Fruit fly (Drosophila melanogaster) whole organism, embryonic: ENCODE measurements around the gene sti.

Experiments
- ATbp ChIP-seq: fragments of 200-800 bp; sonication (Bioruptor generic); optimal IDR thresholded peaks from 2 replicates; lab custom pipeline; 2017; ENCODE audit warnings: missing biosample characterization, mild to moderate bottlenecking, missing genetic modification characterization, missing genetic modification reagents
- CG10565 ChIP-seq: fragments of 200-800 bp; sonication (Bioruptor generic); optimal IDR thresholded peaks from 3 replicates; lab custom pipeline; 2016; ENCODE audit warnings: missing biosample characterization, mild to moderate bottlenecking, missing genetic modification characterization
- CG11456 ChIP-seq: fragments of 200-800 bp; sonication (Bioruptor generic); IDR thresholded peaks from 3 replicates; pipeline ENCODE4 v1.3.6; 2022; ENCODE audit warnings: missing biosample characterization, missing genetic modification characterization
- CG11695 ChIP-seq: fragments of 200-800 bp; sonication (Bioruptor generic); IDR thresholded peaks from 3 replicates; pipeline ENCODE4 v1.3.6; 2022; ENCODE audit warnings: missing biosample characterization, missing genetic modification characterization
- CG12071 ChIP-seq: fragments of 200-800 bp; sonication (Bioruptor generic); optimal IDR thresholded peaks from 3 replicates; lab custom pipeline; 2018; ENCODE audit warnings: missing biosample characterization, mild to moderate bottlenecking, missing genetic modification characterization
- CG12219 ChIP-seq: fragments of 200-800 bp; sonication (Bioruptor generic); optimal IDR thresholded peaks from 3 replicates; lab custom pipeline; 2018; ENCODE audit warnings: missing biosample characterization, mild to moderate bottlenecking, missing genetic modification characterization
- CG12299 ChIP-seq: fragments of 200-800 bp; sonication (Bioruptor generic); optimal IDR thresholded peaks from 2 replicates; lab custom pipeline; 2018; ENCODE audit warnings: missing biosample characterization, mild to moderate bottlenecking, missing genetic modification characterization
- CG12942 ChIP-seq: fragments of 200-800 bp; sonication (Bioruptor generic); optimal IDR thresholded peaks from 3 replicates; lab custom pipeline; 2016; ENCODE audit warnings: missing biosample characterization, missing genetic modification characterization
- CG14667 ChIP-seq: fragments of 200-800 bp; sonication (Bioruptor generic); IDR thresholded peaks from 2 replicates; pipeline ENCODE4 v1.3.6; 2022; ENCODE audit warnings: missing biosample characterization, missing genetic modification characterization
- CG14710 ChIP-seq: fragments of 200-800 bp; sonication (Bioruptor generic); optimal IDR thresholded peaks from 3 replicates; lab custom pipeline; 2019; ENCODE audit warnings: missing biosample characterization, mild to moderate bottlenecking, missing genetic modification characterization, moderate library complexity
- CG15011 ChIP-seq: fragments of 200-800 bp; sonication (Bioruptor generic); optimal IDR thresholded peaks from 3 replicates; lab custom pipeline; 2018; ENCODE audit warnings: missing biosample characterization, mild to moderate bottlenecking, missing genetic modification characterization
- CG1602 ChIP-seq: fragments of 200-800 bp; sonication (Bioruptor generic); optimal IDR thresholded peaks from 3 replicates; lab custom pipeline; 2016; ENCODE audit warnings: missing biosample characterization, missing genetic modification characterization
- CG17568 ChIP-seq: fragments of 200-800 bp; sonication (Bioruptor generic); optimal IDR thresholded peaks from 2 replicates; lab custom pipeline; 2018; ENCODE audit warnings: missing biosample characterization, mild to moderate bottlenecking, missing genetic modification characterization, moderate library complexity
- CG34224 ChIP-seq: fragments of 200-800 bp; sonication (Bioruptor generic); IDR thresholded peaks from 3 replicates; pipeline ENCODE4 v1.3.6; 2022; ENCODE audit warnings: missing biosample characterization, missing genetic modification characterization; ENCODE audit not compliant: partially characterized antibody
- CG3847 ChIP-seq: fragments of 200-800 bp; sonication (Bioruptor generic); IDR thresholded peaks from 2 replicates; pipeline ENCODE4 v1.3.6; 2022; ENCODE audit warnings: missing biosample characterization, missing genetic modification characterization
- CG4360 ChIP-seq: fragments of 200-800 bp; sonication (Bioruptor generic); IDR thresholded peaks from 2 replicates; pipeline ENCODE4 v1.3.6; 2022; ENCODE audit warnings: missing biosample characterization, missing genetic modification characterization
- CG4707 ChIP-seq: fragments of 200-800 bp; sonication (Bioruptor generic); optimal IDR thresholded peaks from 2 replicates; lab custom pipeline; 2018; ENCODE audit warnings: missing biosample characterization, mild to moderate bottlenecking, missing genetic modification characterization, moderate library complexity
- CG6254 ChIP-seq: fragments of 200-800 bp; sonication (Bioruptor generic); optimal IDR thresholded peaks from 3 replicates; lab custom pipeline; 2017; ENCODE audit warnings: mild to moderate bottlenecking, missing biosample characterization, missing genetic modification reagents, missing genetic modification characterization
- CG7357 ChIP-seq: fragments of 200-800 bp; sonication (Bioruptor generic); IDR thresholded peaks from 3 replicates; pipeline ENCODE4 v1.3.6; 2022; ENCODE audit warnings: missing biosample characterization, missing genetic modification characterization
- CG7745 ChIP-seq: fragments of 200-800 bp; sonication (Bioruptor generic); optimal IDR thresholded peaks from 2 replicates; lab custom pipeline; 2018; ENCODE audit warnings: missing biosample characterization, mild to moderate bottlenecking, missing genetic modification characterization, moderate library complexity
- CG9932 ChIP-seq: fragments of 200-800 bp; sonication (Bioruptor generic); IDR thresholded peaks from 2 replicates; pipeline ENCODE4 v1.3.6; 2022; ENCODE audit warnings: missing biosample characterization, missing genetic modification characterization
- Chrac-16 ChIP-seq: fragments of 200-800 bp; sonication (Bioruptor generic); optimal IDR thresholded peaks from 3 replicates; lab custom pipeline; 2016; ENCODE audit warnings: missing biosample characterization, missing genetic modification characterization
- CkIIα-i1 ChIP-seq: fragments of 200-800 bp; sonication (Bioruptor generic); IDR thresholded peaks from 2 replicates; pipeline ENCODE4 v1.3.6; 2022; ENCODE audit warnings: missing biosample characterization, missing genetic modification characterization
- CoRest ChIP-seq: fragments of 200-800 bp; sonication (Bioruptor generic); optimal IDR thresholded peaks from 3 replicates; lab custom pipeline; 2018; ENCODE audit warnings: missing biosample characterization, mild to moderate bottlenecking, missing genetic modification characterization, moderate library complexity
- D ChIP-seq, 2 experiments: fragments of 200-800 bp in 1 of 2; fragments of >200 bp in 1 of 2; sonication (Bioruptor generic) in 1 of 2; optimal IDR thresholded peaks; 2 replicates in 1 of 2; 3 replicates in 1 of 2; lab custom pipeline; 2017; ENCODE audit warnings: mild to moderate bottlenecking in 1 of 2, missing biosample characterization in 1 of 2, missing genetic modification characterization in 1 of 2, missing genetic modification reagents in 1 of 2
- Dp ChIP-seq: fragments of 200-800 bp; sonication (Bioruptor generic); optimal IDR thresholded peaks from 2 replicates; lab custom pipeline; 2018; ENCODE audit warnings: missing biosample characterization, mild to moderate bottlenecking, missing genetic modification characterization, moderate library complexity
- H15 ChIP-seq: fragments of 200-800 bp; sonication (Bioruptor generic); IDR thresholded peaks from 3 replicates; pipeline ENCODE4 v1.3.6; 2022; ENCODE audit warnings: missing biosample characterization, missing genetic modification characterization
- Hand ChIP-seq: fragments of 200-800 bp; sonication (Bioruptor generic); optimal IDR thresholded peaks from 2 replicates; lab custom pipeline; 2017; ENCODE audit warnings: mild to moderate bottlenecking, missing biosample characterization, missing genetic modification reagents, missing genetic modification characterization
- Hey ChIP-seq: fragments of 200-800 bp; sonication (Bioruptor generic); optimal IDR thresholded peaks from 3 replicates; lab custom pipeline; 2018; ENCODE audit warnings: missing biosample characterization, mild to moderate bottlenecking, missing genetic modification characterization
- Rfx ChIP-seq: fragments of 200-800 bp; sonication (Bioruptor generic); IDR thresholded peaks from 2 replicates; pipeline ENCODE4 v1.3.6; 2022; ENCODE audit warnings: missing biosample characterization, missing genetic modification characterization
- Sox100B ChIP-seq: fragments of 200-800 bp; sonication (Bioruptor generic); optimal IDR thresholded peaks from 3 replicates; lab custom pipeline; 2018; ENCODE audit warnings: missing biosample characterization, mild to moderate bottlenecking, missing genetic modification characterization
- Sry-δ ChIP-seq: fragments of 200-800 bp; sonication (Bioruptor generic); optimal IDR thresholded peaks from 2 replicates; lab custom pipeline; 2016; ENCODE audit warnings: missing biosample characterization, missing genetic modification characterization
- ac ChIP-seq: fragments of 200-800 bp; sonication (Bioruptor generic); optimal IDR thresholded peaks from 3 replicates; lab custom pipeline; 2017; ENCODE audit warnings: missing biosample characterization, mild to moderate bottlenecking, missing genetic modification characterization
- croc ChIP-seq: fragments of 200-800 bp; sonication (Bioruptor generic); conservative IDR thresholded peaks from 3 replicates; pipeline ENCODE4 v1.3.6; 2022; ENCODE audit warnings: missing biosample characterization, missing genetic modification characterization
- crp ChIP-seq, 2 experiments: fragments of 200-800 bp; sonication (Bioruptor generic); optimal IDR thresholded peaks; 2 replicates in 1 of 2; 3 replicates in 1 of 2; lab custom pipeline; 2017; ENCODE audit warnings: missing biosample characterization in 2 of 2, missing genetic modification characterization in 2 of 2, mild to moderate bottlenecking in 1 of 2, moderate library complexity in 1 of 2
- esg ChIP-seq: fragments of 200-800 bp; sonication (Bioruptor generic); conservative IDR thresholded peaks from 2 replicates; pipeline ENCODE4 v1.3.6; 2022; ENCODE audit warnings: missing biosample characterization, missing genetic modification characterization
- gfzf ChIP-seq: fragments of 200-800 bp; sonication (Bioruptor generic); optimal IDR thresholded peaks from 2 replicates; lab custom pipeline; 2016; ENCODE audit warnings: missing biosample characterization, mild to moderate bottlenecking, missing genetic modification characterization, moderate library complexity
- hkb ChIP-seq, 2 experiments: fragments of 200-800 bp in 1 of 2; fragments of >200 bp in 1 of 2; sonication (Bioruptor generic) in 1 of 2; IDR thresholded peaks in 1 of 2; optimal IDR thresholded peaks in 1 of 2; 2 replicates each; pipeline versions ENCODE4 v1.3.6 to Lab custom; 2017 to 2022; ENCODE audit warnings: missing biosample characterization in 1 of 2, missing genetic modification characterization in 1 of 2
- jigr1 ChIP-seq: fragments of 200-800 bp; sonication (Bioruptor generic); IDR thresholded peaks from 3 replicates; pipeline ENCODE4 v1.3.6; 2022; ENCODE audit warnings: missing biosample characterization, missing genetic modification characterization
- kah ChIP-seq: fragments of 200-800 bp; sonication (Bioruptor generic); optimal IDR thresholded peaks from 2 replicates; lab custom pipeline; 2018; ENCODE audit warnings: missing biosample characterization, mild to moderate bottlenecking, missing genetic modification characterization
- lola ChIP-seq, 3 experiments: fragments of >200 bp in 2 of 3; fragments of 200-800 bp in 1 of 3; sonication (Bioruptor generic) in 1 of 3; optimal IDR thresholded peaks; 2 replicates each; lab custom pipeline; 2017 to 2019; ENCODE audit warnings: missing biosample characterization in 3 of 3, missing genetic modification characterization in 3 of 3, mild to moderate bottlenecking in 1 of 3, moderate library complexity in 1 of 3
- onecut ChIP-seq: fragments of 200-800 bp; sonication (Bioruptor generic); IDR thresholded peaks from 2 replicates; pipeline ENCODE4 v1.3.6; 2022; ENCODE audit warnings: missing biosample characterization, missing genetic modification characterization
- pan ChIP-seq, 4 experiments: fragments of >200 bp in 3 of 4; fragments of 200-800 bp in 1 of 4; sonication (Bioruptor generic) in 1 of 4; optimal IDR thresholded peaks in 3 of 4; IDR thresholded peaks in 1 of 4; 2 replicates each; pipeline versions ENCODE4 v1.3.6 to Lab custom; 2017 to 2022; ENCODE audit warnings: missing biosample characterization in 2 of 4, missing genetic modification characterization in 2 of 4, mixed read lengths in 1 of 4
- peb ChIP-seq: fragments of 200-800 bp; sonication (Bioruptor generic); IDR thresholded peaks from 2 replicates; pipeline ENCODE4 v1.3.6; 2022; ENCODE audit warnings: missing biosample characterization, missing genetic modification characterization
- ranshi ChIP-seq: fragments of 200-800 bp; sonication (Bioruptor generic); IDR thresholded peaks from 2 replicates; pipeline ENCODE4 v1.3.6; 2022; ENCODE audit warnings: missing biosample characterization, missing genetic modification characterization
- run ChIP-seq: fragments of 200-800 bp; sonication (Bioruptor generic); optimal IDR thresholded peaks from 3 replicates; lab custom pipeline; 2018; ENCODE audit warnings: missing biosample characterization, mild to moderate bottlenecking, missing genetic modification characterization
- sob ChIP-seq: fragments of 200-800 bp; sonication (Bioruptor generic); IDR thresholded peaks from 2 replicates; pipeline ENCODE4 v1.3.6; 2022; ENCODE audit warnings: missing biosample characterization, missing genetic modification characterization
- tin ChIP-seq: fragments of 200-800 bp; sonication (Bioruptor generic); optimal IDR thresholded peaks from 3 replicates; lab custom pipeline; 2016; ENCODE audit warnings: missing biosample characterization, missing genetic modification characterization

The sti gene

DNA sequence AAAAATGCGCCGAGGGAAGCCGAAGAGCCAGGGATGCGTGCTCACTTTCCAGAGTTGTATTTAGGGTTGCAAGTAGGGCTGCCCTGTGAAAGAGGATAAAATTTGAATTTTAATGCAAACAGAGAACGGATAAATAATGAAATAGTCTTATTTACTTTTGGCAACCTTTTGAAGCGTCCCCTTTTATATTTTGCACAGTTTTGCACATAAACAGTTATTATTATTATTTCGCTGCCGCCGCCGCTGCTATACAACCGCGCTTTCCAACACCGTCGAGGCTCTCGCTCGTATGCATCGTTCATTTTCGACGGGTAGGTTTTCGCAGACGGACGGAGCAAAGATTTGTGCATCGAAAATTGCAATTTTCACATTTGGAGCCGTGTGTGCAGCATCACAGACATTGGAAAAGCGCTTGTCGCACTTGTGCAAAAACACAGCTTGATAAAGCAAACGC, at the start of gene sti, which contains the start of gene tral (continued):
- TF ChIP-seq D (optimal IDR thresholded peaks at IDR 0.05; lab: Kevin White, UChicago) (peak; percentile 33), D (GFP tag; optimal IDR thresholded peaks at IDR 0.05; lab: Kevin White, UChicago) (peak; percentile 64), ac (GFP tag; lab: Kevin White, UChicago) (peak; percentile 16), Sox100B (peak; percentile 77), run (tag; lab: Kevin White, UChicago) (peak; percentile 15), CkIIα-i1 (GFP tag; lab: Robert Waterston, UW) (no peak), CG7745 (tag; lab: Kevin White, UChicago) (no peak), CG15011 (GFP tag; lab: Kevin White, UChicago) (peak; percentile 70), gfzf (GFP tag; lab: Kevin White, UChicago) (peak; percentile 46), CG3847 (GFP tag; lab: Robert Waterston, UW) (peak; percentile 91), Dp (GFP tag; lab: Kevin White, UChicago) (peak; percentile 96), tin (GFP tag; lab: Kevin White, UChicago) (peak; percentile 95), CG12299 (peak; percentile 68), CG6254 (peak; percentile 71), hkb (optimal IDR thresholded peaks at IDR 0.05; lab: Kevin White, UChicago) (peak; percentile 81), hkb (GFP tag; IDR thresholded peaks at IDR 0.05; lab: Robert Waterston, UW) (peak; percentile 83), lola (GFP tag; optimal IDR thresholded peaks at IDR 0.05; lab: Kevin White, UChicago) (peak in 1 of 3 experiments; percentile 78), Rfx (GFP tag; lab: Robert Waterston, UW) (peak; percentile 92), ranshi (GFP tag; lab: Robert Waterston, UW) (peak; percentile 86), CG1602 (GFP tag; lab: Kevin White, UChicago) (peak; percentile 88), sob (peak; percentile 91), Chrac-16 (GFP tag; lab: Kevin White, UChicago) (peak; percentile 92), CG4707 (GFP tag; lab: Kevin White, UChicago) (peak; percentile 41), CG34224 (0 out of 3 replicates have a peak, but pooled peaks have one; percentile 15), CG12942 (GFP tag; lab: Kevin White, UChicago) (peak; percentile 90), CG14667 (GFP tag; lab: Robert Waterston, UW) (peak; percentile 83), CG4360 (peak; percentile 18; the same call in 1 of the 2 replicates), CoRest (tag; lab: Kevin White, UChicago) (peak; percentile 89), esg (GFP tag; lab: Robert Waterston, UW) (peak; percentile 73), CG7357 (GFP tag; lab: Robert Waterston, UW) (peak; percentile 65; the same call in 2 of the 3 replicates), peb (GFP tag; lab: Robert Waterston, UW) (peak; percentile 53; the same call in 1 of the 2 replicates), CG14710 (tag; lab: Kevin White, UChicago) (peak; percentile 93), kah (GFP tag; lab: Kevin White, UChicago) (peak; percentile 36), Sry-δ (GFP tag; lab: Kevin White, UChicago) (peak; percentile 79), Hand (GFP tag; lab: Kevin White, UChicago) (peak; percentile 56), ATbp (GFP tag; lab: Kevin White, UChicago) (peak; percentile 60), croc (GFP tag; lab: Robert Waterston, UW) (peak; percentile 70), jigr1 (peak; percentile 38; the same call in 1 of the 3 replicates), CG12071 (GFP tag; lab: Kevin White, UChicago) (peak; percentile 35), onecut (GFP tag; lab: Robert Waterston, UW) (peak; percentile 46), crp (GFP tag; optimal IDR thresholded peaks at IDR 0.05; lab: Kevin White, UChicago) (peak in 1 of 2 experiments; percentile 53), pan (optimal IDR thresholded peaks at IDR 0.05; lab: Kevin White, UChicago) (no peak), pan (GFP tag; optimal IDR thresholded peaks at IDR 0.05 in 1 of 2, IDR thresholded peaks at IDR 0.05 in 1 of 2) (peak in 1 of 2 experiments; percentile 86), Hey (tag; lab: Kevin White, UChicago) (peak; percentile 58), CG9932 (peak; percentile 96), H15 (GFP tag; lab: Robert Waterston, UW) (peak; percentile 71), CG10565 (GFP tag; lab: Kevin White, UChicago) (peak; percentile 59), CG12219 (GFP tag; lab: Kevin White, UChicago) (peak; percentile 59), CG11695 (GFP tag; lab: Robert Waterston, UW) (peak; percentile 68; the same call in 2 of the 3 replicates), CG17568 (GFP tag; lab: Kevin White, UChicago) (no peak), CG11456 (GFP tag; lab: Robert Waterston, UW) (peak; percentile 93)
